Worm (Caenorhabditis elegans) whole organism, L2 larva: ENCODE data around the gene K10D11.6.

Experiments
- C34F6.9 ChIP-seq: fragments of 150-350 bp; optimal IDR thresholded peaks from 2 replicates; lab custom pipeline; 2014; ENCODE audit warnings: missing biosample characterization, missing genetic modification characterization
- ceh-82 ChIP-seq: fragments of 150-350 bp; optimal IDR thresholded peaks from 2 replicates; lab custom pipeline; 2014; ENCODE audit warnings: missing biosample characterization, missing genetic modification characterization
- crh-2 ChIP-seq: sonication (generic microtip); optimal IDR thresholded peaks from 2 replicates; lab custom pipeline; 2017; ENCODE audit warnings: missing biosample characterization, missing genetic modification characterization
- elt-3 ChIP-seq: sonication (generic microtip); optimal IDR thresholded peaks from 2 replicates; lab custom pipeline; 2017; ENCODE audit warnings: missing biosample characterization, missing genetic modification characterization
- lsy-2 ChIP-seq, 2 experiments: fragments of 150-350 bp in 1 of 2; sonication (generic microtip) in 1 of 2; optimal IDR thresholded peaks; 2 replicates each; lab custom pipeline; 2014 to 2017; ENCODE audit warnings: missing biosample characterization in 2 of 2, missing genetic modification characterization in 2 of 2
- mab-5 ChIP-seq: fragments of 150-350 bp; optimal IDR thresholded peaks from 2 replicates; lab custom pipeline; 2014; ENCODE audit warnings: missing biosample characterization, missing genetic modification characterization
- nhr-10 ChIP-seq: sonication (generic microtip); optimal IDR thresholded peaks from 2 replicates; lab custom pipeline; 2017; ENCODE audit warnings: missing biosample characterization, missing genetic modification characterization
- nhr-21 ChIP-seq: fragments of 150-350 bp; optimal IDR thresholded peaks from 2 replicates; lab custom pipeline; 2014; ENCODE audit warnings: missing biosample characterization, missing genetic modification characterization
- skn-1 ChIP-seq: sonication (generic microtip); optimal IDR thresholded peaks from 2 replicates; lab custom pipeline; 2017; ENCODE audit warnings: missing biosample characterization, missing genetic modification characterization
- unc-39 ChIP-seq: fragments of 150-350 bp; optimal IDR thresholded peaks from 2 replicates; lab custom pipeline; 2014; ENCODE audit warnings: missing biosample characterization, missing genetic modification characterization
- ztf-1 ChIP-seq: fragments of 200-800 bp; sonication (Bioruptor generic); conservative IDR thresholded peaks from 2 replicates; pipeline ENCODE4 v1.3.6; 2022; ENCODE audit warnings: missing genetic modification characterization, missing compliant biosample characterization
- ztf-11 ChIP-seq: sonication (generic microtip); optimal IDR thresholded peaks from 2 replicates; lab custom pipeline; 2017; ENCODE audit warnings: missing biosample characterization, missing genetic modification characterization
- ztf-4 ChIP-seq: fragments of 150-350 bp; optimal IDR thresholded peaks from 2 replicates; lab custom pipeline; 2014; ENCODE audit warnings: missing biosample characterization, missing genetic modification characterization

DNA sequence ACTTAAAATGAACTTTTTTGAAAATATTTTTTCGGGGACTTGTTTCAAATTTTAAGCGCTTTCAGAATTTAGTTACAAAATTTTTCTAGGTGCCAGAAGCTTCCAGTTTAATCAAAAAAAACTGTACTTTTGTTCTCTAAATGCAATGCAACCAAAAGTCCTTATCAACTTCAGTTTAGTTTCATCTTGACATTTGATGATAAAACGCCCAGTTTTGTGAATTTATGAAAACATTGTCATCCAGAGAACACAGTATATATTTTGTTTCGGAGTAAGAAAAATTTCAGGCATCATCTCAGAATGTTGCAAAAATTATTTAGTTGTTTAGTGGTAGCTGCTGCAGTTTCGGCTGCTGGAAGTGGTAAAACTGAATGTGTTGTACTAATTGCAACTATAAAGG is 31.5 kb downstream of the K10D11.6 start, which contains the start of gene F55G11.6:
- TF ChIP-seq C34F6.9 (tag; lab: Kevin White, UChicago): no peak
- TF ChIP-seq lsy-2 (tag; optimal IDR thresholded peaks at IDR 0.05; lab: Kevin White, UChicago): no peak
- TF ChIP-seq unc-39 (tag; lab: Kevin White, UChicago): no peak
- TF ChIP-seq skn-1: no peak
- no peak for TF ChIP-seq ztf-1 (GFP tag; lab: Robert Waterston, UW)
- no peak for TF ChIP-seq ztf-4 (tag; lab: Kevin White, UChicago)
- no peak for TF ChIP-seq nhr-21 (tag; lab: Kevin White, UChicago)
- no peak for TF ChIP-seq nhr-10 (tag; lab: Kevin White, UChicago)
- no peak for TF ChIP-seq ztf-11 (tag; lab: Kevin White, UChicago)
- no peak for TF ChIP-seq mab-5 (tag; lab: Kevin White, UChicago)
- no peak for TF ChIP-seq crh-2 (tag; lab: Kevin White, UChicago)
- TF ChIP-seq ceh-82: no peak
- no peak for TF ChIP-seq elt-3 (tag; lab: Kevin White, UChicago)
